Fruit fly (Drosophila melanogaster) whole organism, pupa: Measurements from ENCODE around the gene GstD6.

Experiments used
- CG10348 ChIP-seq: fragments of 200-800 bp; sonication (Bioruptor generic); IDR thresholded peaks from 2 replicates; pipeline ENCODE4 v1.3.6; 2022; ENCODE audit warnings: missing biosample characterization, missing genetic modification characterization
- CG17806 ChIP-seq: fragments of 200-800 bp; sonication (Bioruptor generic); optimal IDR thresholded peaks from 2 replicates; lab custom pipeline; 2018; ENCODE audit warnings: missing biosample characterization, mild to moderate bottlenecking, missing genetic modification characterization, moderate library complexity
- CG32121 ChIP-seq: fragments of 200-800 bp; sonication (Bioruptor generic); IDR thresholded peaks from 2 replicates; pipeline ENCODE4 v1.3.6; 2022; ENCODE audit warnings: missing biosample characterization, missing genetic modification characterization
- CG34367 ChIP-seq: fragments of 200-800 bp; sonication (Bioruptor generic); optimal IDR thresholded peaks from 2 replicates; lab custom pipeline; 2018; ENCODE audit warnings: missing biosample characterization, mild to moderate bottlenecking, missing genetic modification characterization
- CG8159 ChIP-seq: fragments of 200-800 bp; sonication (Bioruptor generic); optimal IDR thresholded peaks from 3 replicates; lab custom pipeline; 2018; ENCODE audit warnings: missing biosample characterization, mild to moderate bottlenecking, missing genetic modification characterization, moderate library complexity
- CG8301 ChIP-seq: fragments of 200-800 bp; sonication (Bioruptor generic); optimal IDR thresholded peaks from 2 replicates; lab custom pipeline; 2018; ENCODE audit warnings: missing biosample characterization, mild to moderate bottlenecking, missing genetic modification characterization
- EcR ChIP-seq: fragments of 200-800 bp; sonication (Bioruptor generic); optimal IDR thresholded peaks from 3 replicates; lab custom pipeline; 2019; ENCODE audit warnings: missing biosample characterization, missing genetic modification characterization, mild to moderate bottlenecking, moderate library complexity, missing genetic modification reagents
- Pif1B ChIP-seq: fragments of 200-800 bp; sonication (Bioruptor generic); optimal IDR thresholded peaks from 3 replicates; lab custom pipeline; 2016; ENCODE audit warnings: missing biosample characterization, missing genetic modification characterization
- Snoo ChIP-seq: fragments of 200-800 bp; sonication (Bioruptor generic); optimal IDR thresholded peaks from 3 replicates; lab custom pipeline; 2017; ENCODE audit warnings: missing biosample characterization, mild to moderate bottlenecking, missing genetic modification characterization, inconsistent platforms
- gl ChIP-seq: fragments of 200-800 bp; sonication (Bioruptor generic); optimal IDR thresholded peaks from 2 replicates; lab custom pipeline; 2018; ENCODE audit warnings: missing biosample characterization, mild to moderate bottlenecking, missing genetic modification characterization

dm6 chr3R:12379249-12379648 is 2.3 kb downstream of the GstD6 start:
- no peak for TF ChIP-seq CG10348 (GFP tag; lab: Robert Waterston, UW)
- TF ChIP-seq EcR (GFP tag; lab: Kevin White, UChicago), result no peak
- TF ChIP-seq CG17806, result no peak
- TF ChIP-seq Pif1B (GFP tag; lab: Kevin White, UChicago), result no peak
- no peak for TF ChIP-seq CG34367 (tag; lab: Kevin White, UChicago)
- TF ChIP-seq gl (tag; lab: Kevin White, UChicago), result no peak
- no peak for TF ChIP-seq CG32121 (GFP tag; lab: Robert Waterston, UW)
- TF ChIP-seq Snoo (tag; lab: Kevin White, UChicago), result no peak
- TF ChIP-seq CG8159, result no peak
- no peak for TF ChIP-seq CG8301 (tag; lab: Kevin White, UChicago)
